Worm (Caenorhabditis elegans) whole organism, L3 larva: Measurements from ENCODE around the gene F33G12.7.

Experiments used
- R02D3.7 ChIP-seq: fragments of 150-350 bp; optimal IDR thresholded peaks from 2 replicates; lab custom pipeline; 2014; ENCODE audit warnings: missing biosample characterization, missing genetic modification characterization
- ZK546.5 ChIP-seq: sonication (generic microtip); optimal IDR thresholded peaks from 2 replicates; lab custom pipeline; 2017; ENCODE audit warnings: missing biosample characterization, missing genetic modification characterization
- aly-2 ChIP-seq: fragments of 150-350 bp; optimal IDR thresholded peaks from 2 replicates; lab custom pipeline; 2014; ENCODE audit warnings: missing biosample characterization, missing genetic modification characterization
- ama-1 ChIP-seq: fragments of 150-350 bp; optimal IDR thresholded peaks from 2 replicates; lab custom pipeline; 2018
- ceh-16 ChIP-seq: sonication (generic microtip); optimal IDR thresholded peaks from 2 replicates; lab custom pipeline; 2017; ENCODE audit warnings: missing biosample characterization, missing genetic modification characterization
- ceh-28 ChIP-seq: fragments of 150-350 bp; optimal IDR thresholded peaks from 2 replicates; lab custom pipeline; 2014; ENCODE audit warnings: missing biosample characterization, missing genetic modification reagents, missing genetic modification characterization
- ceh-82 ChIP-seq: fragments of 150-350 bp; optimal IDR thresholded peaks from 2 replicates; lab custom pipeline; 2014; ENCODE audit warnings: missing biosample characterization, missing genetic modification characterization
- ceh-9 ChIP-seq: sonication (generic microtip); optimal IDR thresholded peaks from 2 replicates; lab custom pipeline; 2018; ENCODE audit warnings: missing biosample characterization, missing genetic modification characterization
- daf-12 ChIP-seq: fragments of 150-350 bp; optimal IDR thresholded peaks from 2 replicates; lab custom pipeline; 2014; ENCODE audit warnings: missing biosample characterization, missing genetic modification reagents, missing genetic modification characterization
- egl-27 ChIP-seq: sonication (generic microtip); optimal IDR thresholded peaks from 4 replicates; lab custom pipeline; 2017; ENCODE audit warnings: missing biosample characterization, missing genetic modification reagents, missing genetic modification characterization
- egl-5 ChIP-seq: fragments of 150-350 bp; optimal IDR thresholded peaks from 2 replicates; lab custom pipeline; 2017; ENCODE audit warnings: missing biosample characterization, missing genetic modification reagents, missing genetic modification characterization, inconsistent platforms
- elt-1 ChIP-seq: fragments of 150-350 bp; optimal IDR thresholded peaks from 2 replicates; lab custom pipeline; 2014; ENCODE audit warnings: missing biosample characterization, missing genetic modification characterization
- elt-2 ChIP-seq: sonication (generic microtip); optimal IDR thresholded peaks from 2 replicates; lab custom pipeline; 2016; ENCODE audit warnings: missing genetic modification reagents, mild to moderate bottlenecking, missing genetic modification characterization, missing compliant biosample characterization
- eor-1 ChIP-seq, 2 experiments: fragments of 150-350 bp; optimal IDR thresholded peaks; 2 replicates each; lab custom pipeline; 2014 to 2018; ENCODE audit warnings: missing biosample characterization in 2 of 2, missing genetic modification characterization in 2 of 2
- fkh-10 ChIP-seq: sonication (generic microtip); optimal IDR thresholded peaks from 2 replicates; lab custom pipeline; 2017; ENCODE audit warnings: missing biosample characterization, missing genetic modification reagents, missing genetic modification characterization
- fkh-2 ChIP-seq: fragments of 150-350 bp; optimal IDR thresholded peaks from 2 replicates; lab custom pipeline; 2014; ENCODE audit warnings: missing biosample characterization, missing genetic modification reagents, missing genetic modification characterization
- fos-1 ChIP-seq: fragments of 150-350 bp; optimal IDR thresholded peaks from 2 replicates; lab custom pipeline; 2014; ENCODE audit warnings: missing biosample characterization, missing genetic modification characterization
- hmg-11 ChIP-seq: sonication (generic microtip); optimal IDR thresholded peaks from 2 replicates; lab custom pipeline; 2016; ENCODE audit warnings: missing genetic modification characterization, missing compliant biosample characterization
- jun-1 ChIP-seq: fragments of 150-350 bp; optimal IDR thresholded peaks from 2 replicates; lab custom pipeline; 2014; ENCODE audit warnings: missing biosample characterization, missing genetic modification reagents, missing genetic modification characterization
- lin-15B ChIP-seq: fragments of 150-350 bp; optimal IDR thresholded peaks from 2 replicates; lab custom pipeline; 2014; ENCODE audit warnings: missing biosample characterization, missing genetic modification characterization
- lin-39 ChIP-seq: fragments of 150-350 bp; optimal IDR thresholded peaks from 2 replicates; lab custom pipeline; 2018; ENCODE audit warnings: missing biosample characterization, missing genetic modification reagents, missing genetic modification characterization
- lsy-12 ChIP-seq: sonication (generic microtip); optimal IDR thresholded peaks from 2 replicates; lab custom pipeline; 2016; ENCODE audit warnings: mild to moderate bottlenecking, missing genetic modification characterization, missing compliant biosample characterization
- mdl-1 ChIP-seq: fragments of 150-350 bp; optimal IDR thresholded peaks from 2 replicates; lab custom pipeline; 2014; ENCODE audit warnings: missing biosample characterization, missing genetic modification characterization
- mml-1 ChIP-seq: fragments of 150-350 bp; sonication (generic microtip); optimal IDR thresholded peaks from 3 replicates; lab custom pipeline; 2014; ENCODE audit warnings: missing biosample characterization, missing genetic modification characterization
- nfya-1 ChIP-seq: sonication (generic microtip); optimal IDR thresholded peaks from 2 replicates; lab custom pipeline; 2017; ENCODE audit warnings: missing genetic modification characterization, mild to moderate bottlenecking, missing compliant biosample characterization, antibody characterized with exemption, moderate library complexity; ENCODE audit not compliant: insufficient read depth
- nhr-11 ChIP-seq: fragments of 150-350 bp; optimal IDR thresholded peaks from 2 replicates; lab custom pipeline; 2014; ENCODE audit warnings: missing biosample characterization, missing genetic modification characterization
- nhr-23 ChIP-seq: fragments of 150-350 bp; optimal IDR thresholded peaks from 2 replicates; lab custom pipeline; 2014; ENCODE audit warnings: missing biosample characterization, missing genetic modification reagents, missing genetic modification characterization
- nhr-25 ChIP-seq: sonication (generic microtip); optimal IDR thresholded peaks from 2 replicates; lab custom pipeline; 2017; ENCODE audit warnings: missing biosample characterization, missing genetic modification characterization
- nhr-28 ChIP-seq: fragments of 150-350 bp; optimal IDR thresholded peaks from 2 replicates; lab custom pipeline; 2014; ENCODE audit warnings: missing biosample characterization, missing genetic modification characterization
- nhr-43 ChIP-seq: sonication (generic microtip); optimal IDR thresholded peaks from 2 replicates; lab custom pipeline; 2016; ENCODE audit warnings: mild to moderate bottlenecking, missing genetic modification characterization, missing compliant biosample characterization; ENCODE audit not compliant: poor library complexity, severe bottlenecking
- nhr-67 ChIP-seq: fragments of 150-350 bp; optimal IDR thresholded peaks from 2 replicates; lab custom pipeline; 2014; ENCODE audit warnings: missing biosample characterization, missing genetic modification characterization
- nhr-77 ChIP-seq: fragments of 150-350 bp; optimal IDR thresholded peaks from 2 replicates; lab custom pipeline; 2014; ENCODE audit warnings: missing biosample characterization, missing genetic modification characterization
- pha-4 ChIP-seq: fragments of 150-350 bp; optimal IDR thresholded peaks from 2 replicates; lab custom pipeline; 2014; ENCODE audit warnings: missing biosample characterization, missing genetic modification reagents, missing genetic modification characterization
- sea-2 ChIP-seq: fragments of 150-350 bp; sonication (generic microtip); optimal IDR thresholded peaks from 4 replicates; lab custom pipeline; 2014; ENCODE audit warnings: missing biosample characterization, missing genetic modification reagents, missing genetic modification characterization
- skn-1 ChIP-seq: fragments of 150-350 bp; optimal IDR thresholded peaks from 2 replicates; lab custom pipeline; 2014; ENCODE audit warnings: missing biosample characterization, missing genetic modification characterization
- snpc-4 ChIP-seq: fragments of 150-350 bp; optimal IDR thresholded peaks from 2 replicates; lab custom pipeline; 2014; ENCODE audit warnings: missing biosample characterization, missing genetic modification characterization
- tbx-2 ChIP-seq: sonication (generic microtip); optimal IDR thresholded peaks from 2 replicates; lab custom pipeline; 2016; ENCODE audit warnings: mild to moderate bottlenecking, missing genetic modification characterization, missing compliant biosample characterization
- unc-39 ChIP-seq: sonication (generic microtip); optimal IDR thresholded peaks from 4 replicates; lab custom pipeline; 2017; ENCODE audit warnings: missing biosample characterization, missing genetic modification characterization
- unc-62 ChIP-seq: fragments of 150-350 bp; sonication (generic microtip); optimal IDR thresholded peaks from 4 replicates; lab custom pipeline; 2014; ENCODE audit warnings: missing biosample characterization, missing genetic modification reagents, missing genetic modification characterization
- zag-1 ChIP-seq: fragments of 150-350 bp; optimal IDR thresholded peaks from 2 replicates; lab custom pipeline; 2014; ENCODE audit warnings: missing biosample characterization, missing genetic modification characterization
- ztf-11 ChIP-seq: fragments of 150-350 bp; optimal IDR thresholded peaks from 2 replicates; lab custom pipeline; 2014; ENCODE audit warnings: missing biosample characterization, missing genetic modification characterization
- ztf-4 ChIP-seq: fragments of 150-350 bp; optimal IDR thresholded peaks from 2 replicates; lab custom pipeline; 2014; ENCODE audit warnings: missing biosample characterization, missing genetic modification characterization

F33G12.7 gene

ce11 chrII:4999122-4999521 lies 41.4 kb downstream of the F33G12.7 start, which contains the start of gene citk-2 (continued):
- TF ChIP-seq egl-5 (tag; lab: Kevin White, UChicago) (peak; percentile 75), nhr-25 (tag; lab: Kevin White, UChicago) (peak; percentile 89), lsy-12 (tag; lab: Kevin White, UChicago) (peak; percentile 61), tbx-2 (tag; lab: Kevin White, UChicago) (no peak), daf-12 (no peak), unc-39 (no peak), R02D3.7 (tag; lab: Kevin White, UChicago) (peak; percentile 66), nhr-43 (tag; lab: Kevin White, UChicago) (peak; percentile 90), egl-27 (tag; lab: Kevin White, UChicago) (no peak), ceh-16 (tag; lab: Kevin White, UChicago) (no peak), unc-62 (no peak), nfya-1 (tag; lab: Kevin White, UChicago) (no peak), ZK546.5 (no peak), nhr-28 (no peak), elt-2 (no peak), elt-1 (tag; lab: Kevin White, UChicago) (no peak), fkh-2 (no peak)

ce11 chrII:4998657-4999056 lies 41.8 kb downstream of the F33G12.7 start, which contains the start of gene F59A6.11:
TSS of gene F59A6.11 (minus strand) at chrII:4998757.
- TF ChIP-seq ceh-82 (tag; lab: Kevin White, UChicago) (no peak), ceh-16 (tag; lab: Kevin White, UChicago) (no peak), eor-1 (tag; optimal IDR thresholded peaks at IDR 0.05; lab: Kevin White, UChicago) (no peak), mml-1 (no peak), fos-1 (tag; lab: Kevin White, UChicago) (no peak), nhr-67 (tag; lab: Kevin White, UChicago) (no peak), jun-1 (tag; lab: Kevin White, UChicago) (no peak), skn-1 (tag; lab: Kevin White, UChicago) (no peak), fkh-2 (no peak), R02D3.7 (tag; lab: Kevin White, UChicago) (no peak), mdl-1 (tag; lab: Kevin White, UChicago) (no peak), unc-39 (no peak)

ce11 chrII:4994939-4995338 lies 45.5 kb downstream of the F33G12.7 start, which contains the start of gene rnh-1.0:
TSS of gene rnh-1.0 (plus strand) at chrII:4995327.
- TF ChIP-seq pha-4 (tag; lab: Kevin White, UChicago) (peak; percentile 5), nhr-43 (tag; lab: Kevin White, UChicago) (no peak), nfya-1 (tag; lab: Kevin White, UChicago) (peak; percentile 3), nhr-25 (tag; lab: Kevin White, UChicago) (peak; percentile 1)

- TF ChIP-seq fos-1 (tag; lab: Kevin White, UChicago) (no peak), ama-1 (lab: Kevin White, UChicago) (no peak), elt-2 (peak; percentile 38), daf-12 (no peak), nfya-1 (tag; lab: Kevin White, UChicago) (peak; percentile 70), tbx-2 (tag; lab: Kevin White, UChicago) (no peak), mdl-1 (tag; lab: Kevin White, UChicago) (no peak), nhr-28 (no peak), nhr-11 (no peak), nhr-67 (tag; lab: Kevin White, UChicago) (no peak), ceh-28 (tag; lab: Kevin White, UChicago) (no peak), aly-2 (tag; lab: Kevin White, UChicago) (no peak), nhr-25 (tag; lab: Kevin White, UChicago) (peak; percentile 35), hmg-11 (tag; lab: Kevin White, UChicago) (peak; percentile 80), zag-1 (tag; lab: Kevin White, UChicago) (no peak), snpc-4 (peak; percentile 74), nhr-23 (tag; lab: Kevin White, UChicago) (no peak), nhr-77 (tag; lab: Kevin White, UChicago) (no peak), lin-39 (tag; lab: Kevin White, UChicago) (no peak), ztf-11 (tag; lab: Kevin White, UChicago) (no peak), pha-4 (tag; lab: Kevin White, UChicago) (peak; percentile 64), lsy-12 (tag; lab: Kevin White, UChicago) (no peak), ceh-82 (tag; lab: Kevin White, UChicago) (no peak), ceh-9 (no peak), fkh-10 (GFP tag; lab: Kevin White, UChicago) (no peak), unc-62 (no peak), egl-27 (tag; lab: Kevin White, UChicago) (no peak), ceh-16 (tag; lab: Kevin White, UChicago) (no peak), jun-1 (tag; lab: Kevin White, UChicago) (no peak), ztf-4 (no peak), lin-15B (peak; percentile 73), ZK546.5 (no peak), skn-1 (tag; lab: Kevin White, UChicago) (no peak), sea-2 (GFP tag; lab: Kevin White, UChicago) (no peak)
These were observed 46.8 kb downstream of the F33G12.7 start, which contains the start of the genes eif-1 and vps-24 for ce11 chrII:4993530-4994192. TSS of gene eif-1 (minus strand) at chrII:4993580. TSS of gene vps-24 (plus strand) at chrII:4993998.
